Worm (Caenorhabditis elegans): ENCODE results near the gene F20D6.2.

- TF ChIP-seq ref-1 (GFP tag; conservative IDR thresholded peaks at IDR 0.05) (no peak), flt-1 (GFP tag; IDR thresholded peaks at IDR 0.05) (no peak)
Observed at ce11 chrV:8143605-8144004, 42.2 kb upstream of the F20D6.2 start, which contains the start of gene D1014.2.
